Worm (Caenorhabditis elegans): ENCODE results near the gene twk-16.

ce11 chrX:3033492-3033891, 47.4 kb upstream of the twk-16 start:
- TF ChIP-seq snpc-4 (tag; optimal IDR thresholded peaks at IDR 0.05) (no peak), ces-1 (GFP tag; optimal IDR thresholded peaks at IDR 0.05) (no peak)

Data from whole organism, mixed stage, embryonic.